Worm (Caenorhabditis elegans): ENCODE measurements around the gene F35B12.10.

- TF ChIP-seq cog-1 (tag; optimal IDR thresholded peaks at IDR 0.05) (no peak), flt-1 (GFP tag; IDR thresholded peaks at IDR 0.05) (no peak), ztf-29 (GFP tag; IDR thresholded peaks at IDR 0.05) (no peak), T22C8.4 (GFP tag; IDR thresholded peaks at IDR 0.05) (no peak), med-1 (GFP tag; optimal IDR thresholded peaks at IDR 0.05; ENCODE audit: insufficient read depth) (no peak), ref-1 (GFP tag; conservative IDR thresholded peaks at IDR 0.05) (no peak), ztf-23 (GFP tag; IDR thresholded peaks at IDR 0.05) (no peak), tab-1 (GFP tag; IDR thresholded peaks at IDR 0.05) (no peak), klf-2 (GFP tag; conservative IDR thresholded peaks at IDR 0.05) (no peak)
Observed at ce11 chrV:11583212-11583611, 45.9 kb downstream of the F35B12.10 start, which contains the start of gene srx-88.
